Worm (Caenorhabditis elegans): ENCODE data around the gene C23H4.8.

Gene C23H4.8

DNA sequence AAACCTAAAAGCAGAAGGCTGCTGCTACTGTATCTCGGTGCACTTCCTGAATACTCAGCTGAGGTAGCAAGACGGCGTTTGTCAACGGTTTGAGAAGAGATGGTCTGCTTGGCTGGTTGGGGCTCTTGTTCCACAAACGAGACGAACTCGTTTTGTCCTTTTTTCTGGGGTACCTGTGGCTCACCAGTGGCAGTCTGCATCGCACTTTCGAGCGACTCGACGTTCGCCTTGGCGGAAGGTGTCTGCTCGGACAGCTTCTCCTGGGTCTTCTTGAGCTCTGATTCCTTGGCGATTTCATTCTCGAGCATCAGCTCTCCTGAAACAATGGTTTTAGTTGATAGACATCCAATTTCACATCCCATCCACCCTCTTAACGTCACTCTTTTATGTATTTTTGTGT is 15.6 kb upstream of the C23H4.8 start:
- TF ChIP-seq unc-39 (tag; optimal IDR thresholded peaks at IDR 0.05) = no peak
- no peak for TF ChIP-seq mbf-1 (tag; optimal IDR thresholded peaks at IDR 0.05)
- TF ChIP-seq F13H6.1 (tag; optimal IDR thresholded peaks at IDR 0.05) = no peak
- no peak for TF ChIP-seq nhr-6 (tag; optimal IDR thresholded peaks at IDR 0.05)
- TF ChIP-seq elt-1 (tag; optimal IDR thresholded peaks at IDR 0.05) = no peak
- no peak for TF ChIP-seq ZK546.5 (tag; optimal IDR thresholded peaks at IDR 0.05)
- TF ChIP-seq nhr-21 (tag; optimal IDR thresholded peaks at IDR 0.05) = no peak
- TF ChIP-seq nhr-237 (tag; optimal IDR thresholded peaks at IDR 0.05) = no peak
- TF ChIP-seq C34F6.9 (tag; optimal IDR thresholded peaks at IDR 0.05) = no peak
- no peak for TF ChIP-seq ztf-4 (tag; optimal IDR thresholded peaks at IDR 0.05)
- no peak for TF ChIP-seq sma-3 (GFP tag; optimal IDR thresholded peaks at IDR 0.05)
- TF ChIP-seq ceh-82 (tag; optimal IDR thresholded peaks at IDR 0.05) = no peak

DNA sequence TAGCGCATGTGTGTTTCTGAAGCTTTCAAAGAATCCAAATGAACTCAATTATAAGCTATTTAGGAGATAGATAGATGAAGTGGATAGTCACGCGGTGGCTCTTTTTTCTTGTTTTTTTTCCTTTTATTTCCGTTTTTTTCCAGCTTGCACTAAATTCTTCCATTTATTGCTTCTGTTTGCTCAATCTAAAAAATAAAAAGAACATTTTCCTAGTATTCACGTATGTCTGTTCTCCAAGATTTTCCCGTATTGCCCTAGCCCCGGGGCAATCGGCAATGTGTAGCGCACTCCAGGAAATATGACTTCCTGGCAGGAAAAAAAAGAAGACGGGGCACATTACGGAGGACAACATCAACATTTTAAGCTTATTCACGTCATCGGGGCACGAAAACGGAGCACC is 15.2 kb upstream of the C23H4.8 start:
- TF ChIP-seq C34F6.9 (tag; optimal IDR thresholded peaks at IDR 0.05) = peak; percentile 37
- no peak for TF ChIP-seq nhr-10 (tag; optimal IDR thresholded peaks at IDR 0.05)

DNA sequence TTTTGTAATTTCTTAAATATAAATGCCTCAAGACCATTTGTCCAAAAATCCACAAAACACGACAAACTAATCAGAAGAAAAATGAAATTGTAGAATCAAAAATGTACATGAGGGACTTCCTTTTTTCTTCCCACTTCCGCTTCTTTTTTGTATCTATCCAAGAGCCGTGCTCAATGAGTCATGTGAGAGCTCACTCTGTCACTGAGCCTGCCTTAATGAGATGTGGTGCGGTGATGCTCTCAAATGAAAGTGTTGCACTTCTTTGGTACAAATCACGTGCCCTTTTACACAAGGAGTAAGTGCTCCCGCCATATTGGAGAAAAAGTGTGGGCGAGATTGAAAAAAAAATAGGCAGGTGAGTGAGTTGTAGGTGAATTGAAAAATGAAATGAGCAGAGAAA is 12.7 kb upstream of the C23H4.8 start:
- TF ChIP-seq alr-1 (tag; optimal IDR thresholded peaks at IDR 0.05) (no peak), F13H6.1 (tag; optimal IDR thresholded peaks at IDR 0.05) (no peak), lin-39 (tag; optimal IDR thresholded peaks at IDR 0.05) (no peak), lsy-2 (tag; optimal IDR thresholded peaks at IDR 0.05) (peak; percentile 16 to 25), nhr-21 (tag; optimal IDR thresholded peaks at IDR 0.05) (no peak), mab-5 (tag; optimal IDR thresholded peaks at IDR 0.05) (no peak), aly-2 (tag; optimal IDR thresholded peaks at IDR 0.05) (no peak), nhr-10 (tag; optimal IDR thresholded peaks at IDR 0.05) (no peak), crh-2 (tag; optimal IDR thresholded peaks at IDR 0.05) (no peak), sma-9 (GFP tag; optimal IDR thresholded peaks at IDR 0.05) (peak; percentile 48), sma-9 (tag; optimal IDR thresholded peaks at IDR 0.05) (no peak), Y55F3AM.14 (GFP tag; optimal IDR thresholded peaks at IDR 0.05) (no peak), nhr-6 (tag; optimal IDR thresholded peaks at IDR 0.05) (no peak), peb-1 (tag; optimal IDR thresholded peaks at IDR 0.05) (no peak), zag-1 (tag; optimal IDR thresholded peaks at IDR 0.05) (peak; percentile 50), unc-62 (GFP tag; optimal IDR thresholded peaks at IDR 0.05) (no peak), C34F6.9 (tag; optimal IDR thresholded peaks at IDR 0.05) (peak; percentile 59), gmeb-1 (tag; optimal IDR thresholded peaks at IDR 0.05) (no peak), R02D3.7 (tag; optimal IDR thresholded peaks at IDR 0.05) (no peak), mdl-1 (tag; optimal IDR thresholded peaks at IDR 0.05) (peak in 1 of 2 experiments; percentile 31), egl-27 (tag; optimal IDR thresholded peaks at IDR 0.05) (no peak), nhr-129 (tag; optimal IDR thresholded peaks at IDR 0.05) (peak; percentile 37), fos-1 (tag; optimal IDR thresholded peaks at IDR 0.05) (no peak), snpc-4 (tag; optimal IDR thresholded peaks at IDR 0.05) (peak; percentile 9), ztf-4 (tag; optimal IDR thresholded peaks at IDR 0.05) (no peak), ztf-1 (GFP tag; conservative IDR thresholded peaks at IDR 0.05) (no peak), elt-3 (tag; optimal IDR thresholded peaks at IDR 0.05) (no peak), nhr-11 (tag; optimal IDR thresholded peaks at IDR 0.05) (no peak), unc-55 (GFP tag; optimal IDR thresholded peaks at IDR 0.05) (no peak), sem-4 (tag; optimal IDR thresholded peaks at IDR 0.05) (peak; percentile 51)

DNA sequence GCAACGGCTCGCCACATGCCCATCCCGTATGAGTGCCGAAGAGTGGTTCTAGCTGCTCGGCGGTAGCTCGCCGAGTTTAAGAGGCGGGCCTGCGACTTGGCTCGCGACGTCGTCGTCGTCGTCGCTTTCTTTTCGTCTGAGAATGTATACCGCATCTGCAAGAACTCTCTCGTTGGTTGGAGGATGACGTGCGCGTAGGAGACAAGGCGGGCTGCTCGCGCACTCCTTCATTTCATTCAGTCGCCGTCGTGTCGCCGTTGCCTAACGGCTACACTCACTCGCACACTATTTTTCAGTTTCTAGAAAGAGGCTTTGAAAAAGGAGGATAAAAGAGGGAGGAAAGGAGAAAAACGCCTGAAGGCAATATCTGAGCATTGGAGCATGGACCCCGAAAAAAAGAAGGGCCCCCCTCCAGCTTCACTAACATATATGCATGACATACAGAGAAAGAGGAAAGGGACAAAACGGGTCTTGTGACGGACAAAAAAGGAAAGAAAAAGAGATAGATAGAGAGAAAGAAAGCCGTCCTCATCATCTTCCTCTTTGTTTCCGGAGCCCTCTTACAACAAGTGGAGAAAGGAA is 11.5 kb upstream of the C23H4.8 start:
- TF ChIP-seq fos-1 (tag; optimal IDR thresholded peaks at IDR 0.05) = no peak
- peak; percentile 53 for TF ChIP-seq nhr-6 (tag; optimal IDR thresholded peaks at IDR 0.05)
- TF ChIP-seq lin-13 (GFP tag; optimal IDR thresholded peaks at IDR 0.05) = peak; percentile 44
- peak; percentile 46 for TF ChIP-seq crh-2 (tag; optimal IDR thresholded peaks at IDR 0.05)
- TF ChIP-seq aly-2 (tag; optimal IDR thresholded peaks at IDR 0.05) = no peak
- peak; percentile 39 for TF ChIP-seq sem-4 (tag; optimal IDR thresholded peaks at IDR 0.05)
- TF ChIP-seq C34F6.9 (tag; optimal IDR thresholded peaks at IDR 0.05) = peak; percentile 60
- peak; percentile 63 for TF ChIP-seq Y55F3AM.14 (GFP tag; optimal IDR thresholded peaks at IDR 0.05)
- peak; percentile 42 for TF ChIP-seq egl-27 (tag; optimal IDR thresholded peaks at IDR 0.05)
- peak; percentile 10 for TF ChIP-seq ztf-4 (tag; optimal IDR thresholded peaks at IDR 0.05)
- TF ChIP-seq zag-1 (tag; optimal IDR thresholded peaks at IDR 0.05) = peak; percentile 18
- TF ChIP-seq sma-9 (GFP tag; optimal IDR thresholded peaks at IDR 0.05) = peak; percentile 25
- TF ChIP-seq sma-9 (tag; optimal IDR thresholded peaks at IDR 0.05) = no peak
- TF ChIP-seq F13H6.1 (tag; optimal IDR thresholded peaks at IDR 0.05) = peak; percentile 76
- TF ChIP-seq ama-1 (optimal IDR thresholded peaks at IDR 0.05) = no peak
- peak; percentile 47 for TF ChIP-seq nhr-129 (tag; optimal IDR thresholded peaks at IDR 0.05)
- peak; percentile 56 for TF ChIP-seq unc-55 (GFP tag; optimal IDR thresholded peaks at IDR 0.05)
- no peak for TF ChIP-seq ztf-1 (GFP tag; conservative IDR thresholded peaks at IDR 0.05)
- no peak for TF ChIP-seq snpc-4 (tag; optimal IDR thresholded peaks at IDR 0.05)
- TF ChIP-seq unc-39 (tag; optimal IDR thresholded peaks at IDR 0.05) = no peak
- peak in 1 of 2 experiments; percentile 59 for TF ChIP-seq lsy-2 (tag; optimal IDR thresholded peaks at IDR 0.05)
- TF ChIP-seq mdl-1 (tag; optimal IDR thresholded peaks at IDR 0.05) = peak in 1 of 2 experiments; percentile 59
- no peak for TF ChIP-seq lin-11 (tag; optimal IDR thresholded peaks at IDR 0.05)
